Worm (Caenorhabditis elegans): ENCODE measurements around the gene mfsd-8.

The mfsd-8 gene

ce11 chrIII:3266602-3267001, 15.5 kb upstream of the mfsd-8 start, which contains the start of gene Y53G8AM.7:
Gene Y53G8AM.7 (minus strand): TSS chrIII:3266702.
- TF ChIP-seq fkh-8 (tag; optimal IDR thresholded peaks at IDR 0.05) (peak; percentile 14), sox-4 (tag; optimal IDR thresholded peaks at IDR 0.05) (no peak), aha-1 (tag; optimal IDR thresholded peaks at IDR 0.05) (no peak), F16B12.6 (tag; optimal IDR thresholded peaks at IDR 0.05) (no peak), ceh-82 (tag; optimal IDR thresholded peaks at IDR 0.05) (no peak), efl-1 (optimal IDR thresholded peaks at IDR 0.05) (no peak), efl-1 (GFP tag; optimal IDR thresholded peaks at IDR 0.05 in 1 of 2) (peak in 1 of 2 experiments; percentile 17)

- TF ChIP-seq pqm-1 (tag; optimal IDR thresholded peaks at IDR 0.05) (no peak), vab-15 (tag; optimal IDR thresholded peaks at IDR 0.05) (no peak), unc-86 (tag; optimal IDR thresholded peaks at IDR 0.05) (peak; percentile 33), nhr-84 (tag; optimal IDR thresholded peaks at IDR 0.05) (no peak), nhr-19 (GFP tag; conservative IDR thresholded peaks at IDR 0.05) (peak; percentile 67), dpl-1 (GFP tag; optimal IDR thresholded peaks at IDR 0.05) (peak in 2 of 3 experiments; percentile 51 to 52), fkh-4 (tag; optimal IDR thresholded peaks at IDR 0.05; ENCODE audit: borderline replicate concordance) (no peak), blmp-1 (tag; optimal IDR thresholded peaks at IDR 0.05) (peak; percentile 50), zag-1 (tag; optimal IDR thresholded peaks at IDR 0.05) (no peak), fkh-8 (tag; optimal IDR thresholded peaks at IDR 0.05) (no peak), C04F5.9 (tag; optimal IDR thresholded peaks at IDR 0.05) (no peak), dsc-1 (tag; optimal IDR thresholded peaks at IDR 0.05) (peak; percentile 45), pag-3 (tag; optimal IDR thresholded peaks at IDR 0.05; ENCODE audit: borderline replicate concordance, insufficient read depth) (no peak), grh-1 (GFP tag; IDR thresholded peaks at IDR 0.05) (no peak), aha-1 (tag; optimal IDR thresholded peaks at IDR 0.05) (no peak), ceh-63 (GFP tag; optimal IDR thresholded peaks at IDR 0.05) (no peak), nhr-20 (tag; optimal IDR thresholded peaks at IDR 0.05) (peak; percentile 79), pax-3 (tag; optimal IDR thresholded peaks at IDR 0.05) (no peak), zip-4 (GFP tag; optimal IDR thresholded peaks at IDR 0.05) (no peak), mep-1 (tag; optimal IDR thresholded peaks at IDR 0.05) (no peak), Y116A8C.19 (tag; optimal IDR thresholded peaks at IDR 0.05; ENCODE audit: borderline replicate concordance) (no peak), lir-3 (tag; optimal IDR thresholded peaks at IDR 0.05; ENCODE audit: poor library complexity) (no peak), lin-39 (tag; optimal IDR thresholded peaks at IDR 0.05) (peak; percentile 12), lin-15B (tag; optimal IDR thresholded peaks at IDR 0.05) (no peak), ceh-90 (tag; optimal IDR thresholded peaks at IDR 0.05) (no peak), fos-1 (tag; optimal IDR thresholded peaks at IDR 0.05) (no peak), mdl-1 (tag; optimal IDR thresholded peaks at IDR 0.05) (peak in 1 of 2 experiments; percentile 22), ceh-88 (GFP tag; IDR thresholded peaks at IDR 0.05) (no peak), alr-1 (tag; optimal IDR thresholded peaks at IDR 0.05; ENCODE audit: borderline replicate concordance) (no peak), unc-30 (tag; optimal IDR thresholded peaks at IDR 0.05) (no peak), nhr-77 (tag; optimal IDR thresholded peaks at IDR 0.05) (no peak), irx-1 (tag; optimal IDR thresholded peaks at IDR 0.05) (peak; percentile 36), C34B4.2 (tag; optimal IDR thresholded peaks at IDR 0.05) (no peak), lin-14 (GFP tag; optimal IDR thresholded peaks at IDR 0.05) (peak; percentile 82), snpc-4 (tag; optimal IDR thresholded peaks at IDR 0.05) (no peak), nhr-237 (tag; optimal IDR thresholded peaks at IDR 0.05) (no peak), nhr-28 (tag; optimal IDR thresholded peaks at IDR 0.05) (no peak), xbp-1 (tag; optimal IDR thresholded peaks at IDR 0.05) (peak; percentile 41), egl-13 (tag; optimal IDR thresholded peaks at IDR 0.05) (no peak), tlp-1 (tag; optimal IDR thresholded peaks at IDR 0.05) (no peak), sox-4 (tag; optimal IDR thresholded peaks at IDR 0.05) (no peak), ceh-8 (GFP tag; optimal IDR thresholded peaks at IDR 0.05) (no peak), lsy-2 (tag; optimal IDR thresholded peaks at IDR 0.05) (peak; percentile 63 to 66), efl-3 (GFP tag; optimal IDR thresholded peaks at IDR 0.05) (no peak), rnt-1 (tag; optimal IDR thresholded peaks at IDR 0.05) (peak; percentile 46), nhr-71 (tag; optimal IDR thresholded peaks at IDR 0.05) (peak; percentile 90), nhr-47 (tag; optimal IDR thresholded peaks at IDR 0.05) (peak; percentile 80)
These were observed 10.4 kb upstream of the mfsd-8 start for ce11 chrIII:3271682-3272081.
